Worm (Caenorhabditis elegans) whole organism, L3 larva: Measurements from ENCODE around the gene irg-6.

Source experiments
- R02D3.7 ChIP-seq: fragments of 150-350 bp; optimal IDR thresholded peaks from 2 replicates; lab custom pipeline; 2014; ENCODE audit warnings: missing biosample characterization, missing genetic modification characterization
- fos-1 ChIP-seq: fragments of 150-350 bp; optimal IDR thresholded peaks from 2 replicates; lab custom pipeline; 2014; ENCODE audit warnings: missing biosample characterization, missing genetic modification characterization
- unc-62 ChIP-seq: fragments of 150-350 bp; sonication (generic microtip); optimal IDR thresholded peaks from 4 replicates; lab custom pipeline; 2014; ENCODE audit warnings: missing biosample characterization, missing genetic modification reagents, missing genetic modification characterization

ce11 chrIV:12870315-12870714 lies 44.5 kb downstream of the irg-6 start:
- TF ChIP-seq fos-1 (tag; lab: Kevin White, UChicago): no peak
- no peak for TF ChIP-seq unc-62 (GFP tag; lab: Kevin White, UChicago)
- no peak for TF ChIP-seq R02D3.7 (tag; lab: Kevin White, UChicago)
